Worm (Caenorhabditis elegans) whole organism, L1 larva: Measurements from ENCODE around the gene dyf-2.

Experiments
- C04F5.9 ChIP-seq: sonication (generic microtip); optimal IDR thresholded peaks from 2 replicates; lab custom pipeline; 2016; ENCODE audit warnings: missing genetic modification characterization, missing compliant biosample characterization
- C16A3.4 ChIP-seq: fragments of 150-350 bp; optimal IDR thresholded peaks from 2 replicates; lab custom pipeline; 2014; ENCODE audit warnings: missing biosample characterization, missing genetic modification characterization
- C34B4.2 ChIP-seq: sonication (generic microtip); optimal IDR thresholded peaks from 2 replicates; lab custom pipeline; 2017; ENCODE audit warnings: mild to moderate bottlenecking, missing genetic modification characterization, missing compliant biosample characterization
- F16B12.6 ChIP-seq: fragments of 150-350 bp; optimal IDR thresholded peaks from 2 replicates; lab custom pipeline; 2014; ENCODE audit warnings: missing biosample characterization, missing genetic modification characterization
- Y116A8C.19 ChIP-seq: sonication (generic microtip); optimal IDR thresholded peaks from 2 replicates; lab custom pipeline; 2016; ENCODE audit warnings: missing compliant biosample characterization, missing genetic modification characterization, borderline replicate concordance
- alr-1 ChIP-seq: fragments of 200-800 bp; sonication (Bioruptor generic); optimal IDR thresholded peaks from 2 replicates; lab custom pipeline; 2018; ENCODE audit warnings: borderline replicate concordance, mild to moderate bottlenecking, missing genetic modification characterization, missing compliant biosample characterization
- aly-2 ChIP-seq: fragments of 150-350 bp; optimal IDR thresholded peaks from 2 replicates; lab custom pipeline; 2014; ENCODE audit warnings: missing biosample characterization, missing genetic modification characterization
- ceh-8 ChIP-seq: fragments of 200-800 bp; sonication (Bioruptor generic); optimal IDR thresholded peaks from 2 replicates; lab custom pipeline; 2018; ENCODE audit warnings: mild to moderate bottlenecking, missing genetic modification characterization, moderate library complexity, missing compliant biosample characterization
- ceh-90 ChIP-seq: sonication (generic microtip); optimal IDR thresholded peaks from 2 replicates; lab custom pipeline; 2016; ENCODE audit warnings: missing genetic modification characterization, missing compliant biosample characterization
- dsc-1 ChIP-seq: sonication (generic microtip); optimal IDR thresholded peaks from 2 replicates; lab custom pipeline; 2016; ENCODE audit warnings: mild to moderate bottlenecking, missing genetic modification characterization, missing compliant biosample characterization
- efl-1 ChIP-seq, 4 experiments: fragments of 150-350 bp; optimal IDR thresholded peaks in 3 of 4; peaks in 1 of 4; 1 replicate in 1 of 4; 2 replicates in 3 of 4; lab custom pipeline; 2014; ENCODE audit warnings: missing biosample characterization in 2 of 4, missing genetic modification characterization in 2 of 4, missing genetic modification reagents in 2 of 4
- efl-3 ChIP-seq: fragments of 200-800 bp; sonication (Bioruptor generic); optimal IDR thresholded peaks from 2 replicates; lab custom pipeline; 2018; ENCODE audit warnings: mild to moderate bottlenecking, missing genetic modification characterization, missing compliant biosample characterization
- egl-13 ChIP-seq: sonication (generic microtip); optimal IDR thresholded peaks from 2 replicates; lab custom pipeline; 2016; ENCODE audit warnings: missing genotype, missing genetic modification reagents, missing genetic modification characterization, missing compliant biosample characterization
- elt-2 ChIP-seq: sonication (generic microtip); optimal IDR thresholded peaks from 2 replicates; lab custom pipeline; 2016; ENCODE audit warnings: missing genetic modification characterization, mild to moderate bottlenecking, inconsistent platforms, missing compliant biosample characterization, missing genetic modification reagents
- elt-3 ChIP-seq, 6 experiments: fragments of 150-350 bp in 1 of 6; sonication (generic microtip); optimal IDR thresholded peaks; 2 replicates each; lab custom pipeline; 2017 to 2018; ENCODE audit warnings: missing biosample characterization in 6 of 6, missing genetic modification characterization in 6 of 6, inconsistent platforms in 1 of 6
- ets-5 ChIP-seq: fragments of 200-800 bp; sonication (Bioruptor generic); IDR thresholded peaks from 2 replicates; pipeline ENCODE4 v1.3.6; 2022; ENCODE audit warnings: missing genetic modification characterization, missing compliant biosample characterization
- fkh-10 ChIP-seq: sonication (generic microtip); optimal IDR thresholded peaks from 2 replicates; lab custom pipeline; 2017; ENCODE audit warnings: missing biosample characterization, missing genetic modification reagents, missing genetic modification characterization
- fkh-8 ChIP-seq: sonication (generic microtip); optimal IDR thresholded peaks from 2 replicates; lab custom pipeline; 2016; ENCODE audit warnings: mild to moderate bottlenecking, missing genetic modification characterization, missing compliant biosample characterization
- irx-1 ChIP-seq: sonication (generic microtip); optimal IDR thresholded peaks from 2 replicates; lab custom pipeline; 2016; ENCODE audit warnings: missing genetic modification characterization, missing compliant biosample characterization
- lin-14 ChIP-seq: fragments of 200-800 bp; sonication (Bioruptor generic); optimal IDR thresholded peaks from 2 replicates; lab custom pipeline; 2018; ENCODE audit warnings: mild to moderate bottlenecking, missing genetic modification characterization, moderate library complexity, missing compliant biosample characterization
- lin-15B ChIP-seq: fragments of 150-350 bp; sonication (generic microtip); optimal IDR thresholded peaks from 3 replicates; lab custom pipeline; 2014; ENCODE audit warnings: missing biosample characterization, missing genetic modification characterization
- lin-35 ChIP-seq, 2 experiments: fragments of 150-350 bp; optimal IDR thresholded peaks; 2 replicates each; lab custom pipeline; 2014; ENCODE audit warnings: missing biosample characterization in 2 of 2, missing genetic modification characterization in 2 of 2, missing genetic modification reagents in 2 of 2
- nhr-71 ChIP-seq: sonication (generic microtip); optimal IDR thresholded peaks from 2 replicates; lab custom pipeline; 2016; ENCODE audit warnings: mild to moderate bottlenecking, missing genetic modification characterization, moderate library complexity, missing compliant biosample characterization
- nhr-76 ChIP-seq: sonication (generic microtip); optimal IDR thresholded peaks from 2 replicates; lab custom pipeline; 2017; ENCODE audit warnings: missing biosample characterization, missing genetic modification characterization
- nhr-77 ChIP-seq: fragments of 150-350 bp; optimal IDR thresholded peaks from 2 replicates; lab custom pipeline; 2014; ENCODE audit warnings: missing biosample characterization, missing genetic modification characterization
- nhr-84 ChIP-seq: sonication (generic microtip); optimal IDR thresholded peaks from 2 replicates; lab custom pipeline; 2017; ENCODE audit warnings: missing biosample characterization, missing genetic modification characterization
- nhr-85 ChIP-seq: sonication (generic microtip); peaks from one replicate; lab custom pipeline; 2016; ENCODE audit warnings: missing genetic modification characterization, inconsistent platforms, missing compliant biosample characterization
- nhr-90 ChIP-seq: sonication (generic microtip); optimal IDR thresholded peaks from 2 replicates; lab custom pipeline; 2016; ENCODE audit warnings: mild to moderate bottlenecking, missing genetic modification characterization, missing compliant biosample characterization; ENCODE audit not compliant: poor library complexity
- pag-3 ChIP-seq: sonication (generic microtip); optimal IDR thresholded peaks from 2 replicates; lab custom pipeline; 2017; ENCODE audit warnings: missing genetic modification characterization, mild to moderate bottlenecking, missing compliant biosample characterization, antibody characterized with exemption, borderline replicate concordance; ENCODE audit not compliant: insufficient read depth
- pqm-1 ChIP-seq: sonication (generic microtip); optimal IDR thresholded peaks from 3 replicates; lab custom pipeline; 2017; ENCODE audit warnings: missing biosample characterization, missing genetic modification characterization
- sox-4 ChIP-seq: sonication (generic microtip); optimal IDR thresholded peaks from 2 replicates; lab custom pipeline; 2016; ENCODE audit warnings: missing genetic modification characterization, missing compliant biosample characterization
- sptf-1 ChIP-seq: fragments of 150-350 bp; optimal IDR thresholded peaks from 2 replicates; lab custom pipeline; 2014; ENCODE audit warnings: missing biosample characterization, missing genetic modification characterization
- sup-37 ChIP-seq: fragments of 200-800 bp; sonication (Bioruptor generic); optimal IDR thresholded peaks from 2 replicates; lab custom pipeline; 2018; ENCODE audit warnings: mild to moderate bottlenecking, missing genetic modification characterization, missing compliant biosample characterization
- unc-30 ChIP-seq: sonication (generic microtip); optimal IDR thresholded peaks from 2 replicates; lab custom pipeline; 2017; ENCODE audit warnings: missing biosample characterization, missing genetic modification characterization
- unc-86 ChIP-seq: sonication (generic microtip); optimal IDR thresholded peaks from 2 replicates; lab custom pipeline; 2016; ENCODE audit warnings: missing genetic modification characterization, missing compliant biosample characterization
- vab-15 ChIP-seq: sonication (generic microtip); optimal IDR thresholded peaks from 2 replicates; lab custom pipeline; 2017; ENCODE audit warnings: missing genotype, mild to moderate bottlenecking, missing genetic modification characterization, missing compliant biosample characterization
- xbp-1 ChIP-seq: sonication (generic microtip); optimal IDR thresholded peaks from 2 replicates; lab custom pipeline; 2016; ENCODE audit warnings: missing genetic modification characterization, missing compliant biosample characterization
- zag-1 ChIP-seq: fragments of 150-350 bp; optimal IDR thresholded peaks from 2 replicates; lab custom pipeline; 2014; ENCODE audit warnings: missing biosample characterization, missing genetic modification characterization
- ztf-11 ChIP-seq, 2 experiments: sonication (generic microtip); optimal IDR thresholded peaks; 2 replicates each; lab custom pipeline; 2016 to 2017; ENCODE audit warnings: missing genetic modification characterization in 2 of 2, missing biosample characterization in 1 of 2, missing compliant biosample characterization in 1 of 2
- ztf-4 ChIP-seq: fragments of 150-350 bp; optimal IDR thresholded peaks from 2 replicates; lab custom pipeline; 2014; ENCODE audit warnings: missing biosample characterization, missing genetic modification characterization

Gene dyf-2

ce11 chrIII:13686309-13686708, at the start of gene dyf-2:
dyf-2 (minus strand) TSS chrIII:13686445.
- TF ChIP-seq ceh-8 (GFP tag; lab: Kevin White, UChicago) = peak; percentile 53
- TF ChIP-seq nhr-71 (tag; lab: Kevin White, UChicago) = peak; percentile 16
- TF ChIP-seq elt-3 (tag; optimal IDR thresholded peaks at IDR 0.05; lab: Kevin White, UChicago) = no peak
- TF ChIP-seq C34B4.2 (tag; lab: Kevin White, UChicago) = no peak
- no peak for TF ChIP-seq lin-15B (tag; lab: Kevin White, UChicago)
- no peak for TF ChIP-seq dsc-1 (tag; lab: Kevin White, UChicago)
- TF ChIP-seq fkh-8 (tag; lab: Kevin White, UChicago) = peak; percentile 76

ce11 chrIII:13735008-13735407, 48.8 kb upstream of the dyf-2 start, which contains the start of gene W06F12.3:
W06F12.3 (plus strand) TSS chrIII:13735030.
- TF ChIP-seq nhr-90 = no peak
- TF ChIP-seq nhr-76 (tag; lab: Kevin White, UChicago) = no peak
- TF ChIP-seq nhr-84 (tag; lab: Kevin White, UChicago) = no peak
- no peak for TF ChIP-seq lin-15B (tag; lab: Kevin White, UChicago)
- no peak for TF ChIP-seq F16B12.6 (tag; lab: Kevin White, UChicago)
- TF ChIP-seq ceh-90 (tag; lab: Kevin White, UChicago) = no peak
- no peak for TF ChIP-seq ets-5 (GFP tag; lab: Robert Waterston, UW)
- TF ChIP-seq ztf-4 (tag; lab: Kevin White, UChicago) = no peak
- no peak for TF ChIP-seq lin-14 (GFP tag; lab: Kevin White, UChicago)
- no peak for TF ChIP-seq zag-1 (tag; lab: Kevin White, UChicago)
- no peak for TF ChIP-seq sox-4
- no peak for TF ChIP-seq vab-15 (tag; lab: Kevin White, UChicago)
- no peak for TF ChIP-seq irx-1 (tag; lab: Kevin White, UChicago)
- TF ChIP-seq ztf-11 (tag; optimal IDR thresholded peaks at IDR 0.05; lab: Kevin White, UChicago) = no peak
- TF ChIP-seq nhr-77 (tag; lab: Kevin White, UChicago) = no peak
- no peak for TF ChIP-seq alr-1
- TF ChIP-seq efl-3 (GFP tag; lab: Kevin White, UChicago) = no peak

DNA sequence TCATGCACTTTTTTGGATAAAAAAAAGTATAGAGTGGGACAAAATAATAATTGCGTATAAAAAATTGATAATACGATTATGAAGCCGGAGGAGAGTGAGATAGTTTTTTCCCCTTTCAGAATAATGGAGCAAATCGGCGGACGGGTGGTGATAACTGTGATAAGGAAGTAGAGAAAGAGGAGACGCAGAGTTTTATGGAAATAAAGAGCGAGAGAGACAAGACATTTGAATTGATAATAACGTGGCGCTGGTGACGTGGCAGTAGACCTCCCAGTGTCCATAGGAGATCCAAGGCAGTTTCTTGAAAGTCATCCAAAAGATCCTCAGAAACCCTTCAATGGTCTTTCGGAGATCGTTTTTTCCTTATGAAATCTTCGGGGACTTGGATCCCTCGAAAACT, 47.6 kb upstream of the dyf-2 start:
- TF ChIP-seq unc-86 (no peak), sup-37 (GFP tag; lab: Kevin White, UChicago) (no peak), sptf-1 (tag; lab: Kevin White, UChicago) (no peak), ztf-11 (tag; optimal IDR thresholded peaks at IDR 0.05; lab: Kevin White, UChicago) (no peak), egl-13 (tag; lab: Kevin White, UChicago) (no peak), efl-1 (optimal IDR thresholded peaks at IDR 0.05; lab: Kevin White, UChicago) (no peak), efl-1 (GFP tag; optimal IDR thresholded peaks at IDR 0.05 in 1 of 2; lab: Kevin White, UChicago) (peak in 1 of 2 experiments; percentile 62), dsc-1 (tag; lab: Kevin White, UChicago) (no peak), C16A3.4 (tag; lab: Kevin White, UChicago) (no peak), elt-2 (tag; lab: Kevin White, UChicago) (peak; percentile 77), lin-35 (GFP tag; optimal IDR thresholded peaks at IDR 0.05; lab: Kevin White, UChicago) (peak in 1 of 2 experiments; percentile 7), pqm-1 (tag; lab: Kevin White, UChicago) (peak; percentile 74)
- TF ChIP-seq, all 84 proteins: peak for 4

DNA sequence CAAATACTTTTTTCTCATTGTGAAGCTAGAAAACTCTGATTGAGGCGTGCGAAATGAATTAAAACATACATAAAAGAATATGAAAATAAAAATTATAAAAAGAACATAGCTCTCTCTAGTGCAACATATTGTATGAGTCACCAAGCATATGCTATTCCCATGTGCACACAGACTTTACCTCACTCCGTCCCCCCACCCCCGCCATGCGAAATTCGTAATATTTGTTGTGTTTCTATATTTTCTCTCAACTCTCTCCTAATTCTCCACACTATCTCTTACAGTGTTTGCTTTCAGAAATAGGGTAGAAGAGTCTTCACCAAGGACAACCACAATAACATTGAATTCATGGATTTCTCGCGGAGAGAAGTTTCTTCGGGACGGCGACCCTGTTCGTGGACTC, 46.4 kb upstream of the dyf-2 start:
- no peak for TF ChIP-seq fkh-10 (GFP tag; lab: Kevin White, UChicago)
- no peak for TF ChIP-seq unc-30
- no peak for TF ChIP-seq nhr-85 (tag; lab: Kevin White, UChicago)
- no peak for TF ChIP-seq xbp-1
- TF ChIP-seq lin-35 (GFP tag; optimal IDR thresholded peaks at IDR 0.05; lab: Kevin White, UChicago) = no peak
- TF ChIP-seq pag-3 (tag; lab: Kevin White, UChicago) = no peak
- no peak for TF ChIP-seq elt-2 (tag; lab: Kevin White, UChicago)
- TF ChIP-seq C04F5.9 = no peak
- no peak for TF ChIP-seq efl-1 (optimal IDR thresholded peaks at IDR 0.05; lab: Kevin White, UChicago)
- TF ChIP-seq efl-1 (GFP tag; optimal IDR thresholded peaks at IDR 0.05 in 1 of 2; lab: Kevin White, UChicago) = no peak
- no peak for TF ChIP-seq efl-3 (GFP tag; lab: Kevin White, UChicago)
- no peak for TF ChIP-seq ztf-11 (tag; optimal IDR thresholded peaks at IDR 0.05; lab: Kevin White, UChicago)
- TF ChIP-seq ceh-90 (tag; lab: Kevin White, UChicago) = no peak
- no peak for TF ChIP-seq aly-2
- no peak for TF ChIP-seq egl-13 (tag; lab: Kevin White, UChicago)
- no peak for TF ChIP-seq Y116A8C.19
